Worm (Caenorhabditis elegans): Measurements from ENCODE around the gene R09D1.14.

R09D1.14 gene

DNA sequence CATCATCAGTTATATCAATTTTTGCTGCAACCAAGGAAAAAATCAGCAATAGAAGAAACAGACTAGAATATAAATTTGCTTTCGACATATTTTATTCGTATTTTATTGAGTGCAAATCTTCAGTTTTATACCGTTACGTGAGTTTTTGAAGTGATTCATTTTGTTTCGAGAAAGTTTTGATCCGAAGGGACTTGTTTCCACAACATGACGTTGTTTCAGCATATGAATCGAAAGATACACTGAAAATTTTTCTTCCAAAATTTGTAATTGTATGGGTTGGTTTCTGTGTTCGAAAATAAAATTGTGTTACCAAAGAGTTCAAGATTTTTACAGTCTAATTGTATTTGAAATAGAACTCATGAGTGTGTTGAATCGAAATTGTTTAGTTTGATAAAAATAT lies 20.6 kb upstream of the R09D1.14 start, which contains the start of gene T19H5.7 (continued):
- no peak for TF ChIP-seq hlh-12 (tag; optimal IDR thresholded peaks at IDR 0.05)
- TF ChIP-seq ztf-28 (GFP tag; IDR thresholded peaks at IDR 0.05): no peak
- no peak for TF ChIP-seq snpc-3.4 (tag; optimal IDR thresholded peaks at IDR 0.05)
- TF ChIP-seq lin-35 (GFP tag; optimal IDR thresholded peaks at IDR 0.05): no peak
- no peak for TF ChIP-seq lin-54 (GFP tag; optimal IDR thresholded peaks at IDR 0.05)

ce11 chrII:9477567-9477966 lies 18.2 kb upstream of the R09D1.14 start, which contains the start of gene chil-27:
Gene chil-27 (plus strand): TSS chrII:9477867.
- TF ChIP-seq cebp-2 (GFP tag; IDR thresholded peaks at IDR 0.05) (no peak), repo-1 (tag; optimal IDR thresholded peaks at IDR 0.05) (no peak), hmg-1.2 (GFP tag; IDR thresholded peaks at IDR 0.05) (no peak), let-607 (tag; optimal IDR thresholded peaks at IDR 0.05) (no peak), T26A5.8 (tag; optimal IDR thresholded peaks at IDR 0.05) (no peak)

DNA sequence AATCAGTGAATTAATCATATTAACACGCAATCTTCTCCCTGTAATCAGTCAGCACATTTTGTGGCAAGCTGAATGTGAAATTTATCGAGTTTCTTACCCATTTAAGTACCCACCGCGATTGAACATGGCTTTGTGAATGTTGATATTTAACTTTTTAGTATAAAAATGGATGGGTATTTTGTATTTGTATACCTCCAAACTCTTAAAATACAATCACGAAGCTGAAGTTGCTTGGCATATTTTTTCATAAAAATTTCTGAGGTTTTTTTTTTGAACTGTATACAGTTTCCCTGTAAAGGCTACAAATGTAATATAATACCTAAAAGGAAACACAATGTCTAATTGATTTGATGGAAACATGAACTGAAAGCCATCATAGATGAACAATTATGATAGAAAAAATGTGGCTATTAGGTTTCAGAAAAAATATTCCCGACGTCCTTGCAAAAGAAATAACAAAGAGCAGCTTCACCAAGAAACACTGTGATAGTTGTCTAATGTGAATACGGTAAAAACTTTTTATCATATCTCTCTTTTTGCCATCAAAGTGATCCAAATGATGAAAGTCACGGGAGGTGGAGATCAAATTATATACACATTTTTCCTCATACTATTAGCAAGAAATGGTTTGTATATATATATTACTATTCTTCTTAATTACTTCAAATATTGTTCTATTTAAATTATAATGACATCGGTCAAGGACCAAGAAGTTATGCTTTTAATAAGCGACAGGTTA lies 15.2 kb upstream of the R09D1.14 start, which contains the start of the genes chil-25 and chil-26:
TSS of gene chil-25 (minus strand) at position 101 of the 739 bp plus-strand sequence.
TSS of gene chil-26 (plus strand) at position 689 of the 739 bp plus-strand sequence.
- TF ChIP-seq aptf-2 (GFP tag; conservative IDR thresholded peaks at IDR 0.05) (no peak), K12H6.12 (tag; optimal IDR thresholded peaks at IDR 0.05) (no peak), dpl-1 (GFP tag; optimal IDR thresholded peaks at IDR 0.05) (no peak), Y56A3A.18 (GFP tag; IDR thresholded peaks at IDR 0.05) (no peak), hsf-1 (GFP tag; IDR thresholded peaks at IDR 0.05) (no peak), aptf-3 (GFP tag; IDR thresholded peaks at IDR 0.05) (no peak), snpc-1.1 (tag; optimal IDR thresholded peaks at IDR 0.05; ENCODE audit: insufficient read depth) (no peak), nhr-80 (tag; optimal IDR thresholded peaks at IDR 0.05) (no peak), Y67H2A.10 (GFP tag; conservative IDR thresholded peaks at IDR 0.05) (no peak), hmg-20 (GFP tag; IDR thresholded peaks at IDR 0.05) (no peak), ztf-26 (tag; optimal IDR thresholded peaks at IDR 0.05) (no peak), akir-1 (GFP tag; optimal IDR thresholded peaks at IDR 0.05) (no peak), madf-10 (tag; optimal IDR thresholded peaks at IDR 0.05) (no peak), sptf-2 (GFP tag; optimal IDR thresholded peaks at IDR 0.05) (no peak), sdz-38 (tag; optimal IDR thresholded peaks at IDR 0.05) (no peak), ceh-91 (GFP tag; IDR thresholded peaks at IDR 0.05) (no peak), F39B2.1 (GFP tag; IDR thresholded peaks at IDR 0.05) (no peak)

- TF ChIP-seq F57C9.4 (tag; optimal IDR thresholded peaks at IDR 0.05) (no peak), lin-54 (GFP tag; optimal IDR thresholded peaks at IDR 0.05) (no peak), unc-130 (GFP tag; optimal IDR thresholded peaks at IDR 0.05) (no peak), hrde-1 (tag; optimal IDR thresholded peaks at IDR 0.05; ENCODE audit: borderline replicate concordance) (no peak), F22D6.2 (tag; optimal IDR thresholded peaks at IDR 0.05) (no peak), ceh-40 (GFP tag; IDR thresholded peaks at IDR 0.05) (no peak), nfyb-1 (GFP tag; IDR thresholded peaks at IDR 0.05) (no peak), ets-4 (GFP tag; optimal IDR thresholded peaks at IDR 0.05) (no peak), bed-1 (GFP tag; IDR thresholded peaks at IDR 0.05) (no peak), sea-2 (GFP tag; IDR thresholded peaks at IDR 0.05) (no peak), Y67H2A.10 (GFP tag; conservative IDR thresholded peaks at IDR 0.05) (no peak)
These were observed 10.7 kb upstream of the R09D1.14 start, which contains the start of gene T19H5.6 for ce11 chrII:9470027-9470426. Gene T19H5.6 (minus strand): TSS chrII:9470221.

Data from whole organism, young adult.